Fruit fly (Drosophila melanogaster): ENCODE data around the gene CG34299.

DNA sequence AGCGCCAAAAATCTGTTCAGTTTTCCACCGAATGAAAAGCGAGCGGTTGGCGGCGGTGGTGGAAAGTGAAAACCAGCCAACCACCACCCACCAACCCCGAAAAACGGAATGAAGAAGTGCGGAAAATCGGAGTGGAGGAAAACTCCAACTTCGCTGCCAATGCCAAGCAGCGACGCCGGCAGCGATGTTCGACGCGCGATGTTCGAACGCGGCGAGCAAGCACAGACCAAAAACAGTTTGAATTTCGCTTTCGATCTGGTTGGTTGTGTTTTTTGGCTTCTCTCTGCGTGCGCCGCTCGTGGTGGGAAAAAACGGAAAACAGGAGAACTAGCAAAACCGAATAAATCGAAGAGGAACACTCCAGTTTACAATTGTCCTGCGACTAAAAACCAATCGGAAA lies 28.3 kb downstream of the CG34299 start, which contains the start of gene heca:
- TF ChIP-seq Sox102F (GFP tag; optimal IDR thresholded peaks at IDR 0.05) (no peak), OdsH (GFP tag; optimal IDR thresholded peaks at IDR 0.05) (no peak), Blimp-1 (GFP tag; optimal IDR thresholded peaks at IDR 0.05) (peak; percentile 93), dsx (GFP tag; optimal IDR thresholded peaks at IDR 0.05; ENCODE audit: poor library complexity, severe bottlenecking) (peak; percentile 43), Gug (GFP tag; IDR thresholded peaks at IDR 0.05) (no peak), CG6163 (GFP tag; IDR thresholded peaks at IDR 0.05) (no peak; the same call in 2 of the 3 replicates), fd85E (GFP tag; optimal IDR thresholded peaks at IDR 0.05) (no peak), CG16779 (tag; optimal IDR thresholded peaks at IDR 0.05) (no peak), CG8632 (GFP tag; optimal IDR thresholded peaks at IDR 0.05) (no peak), Eip78C (GFP tag) (peak; percentile 31)

Measured in whole organism, prepupa.